Worm (Caenorhabditis elegans) whole organism, dauer: ENCODE measurements around the gene nhr-63.
"Not testable (repeated sequence)": the region's sequence is repeated elsewhere in the genome, so short reads cannot be mapped to it uniquely, and the experiment has no call there.

Source experiments
- unc-62 ChIP-seq: sonication (generic microtip); optimal IDR thresholded peaks from 2 replicates; lab custom pipeline; 2017; ENCODE audit warnings: missing biosample characterization, missing genetic modification reagents, missing genetic modification characterization

The nhr-63 gene

DNA sequence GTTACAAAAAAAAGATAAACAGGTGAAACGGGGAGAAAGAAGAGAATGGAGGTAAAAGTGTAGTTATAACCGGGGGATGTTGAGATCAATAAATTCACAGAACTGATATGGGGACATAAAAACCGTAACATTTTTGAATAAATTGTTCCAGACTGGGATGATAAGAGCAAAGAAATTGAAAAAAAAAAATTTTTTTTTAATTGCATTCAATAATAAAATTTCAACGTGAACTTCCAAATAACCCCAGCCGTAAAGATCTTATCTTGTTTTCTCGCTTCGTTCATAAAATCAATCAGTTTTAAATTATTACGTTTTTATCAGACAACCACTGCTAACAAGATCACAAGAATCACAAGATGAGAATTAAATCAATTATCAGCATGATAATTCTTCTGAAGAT, 10.5 kb upstream of the nhr-63 start, which contains the start of gene C06C6.7:
Gene C06C6.7, plus strand, starts transcription at position 301 of the 400 bp plus-strand sequence.
- TF ChIP-seq unc-62 (GFP tag; lab: Kevin White, UChicago): not testable (repeated sequence)

DNA sequence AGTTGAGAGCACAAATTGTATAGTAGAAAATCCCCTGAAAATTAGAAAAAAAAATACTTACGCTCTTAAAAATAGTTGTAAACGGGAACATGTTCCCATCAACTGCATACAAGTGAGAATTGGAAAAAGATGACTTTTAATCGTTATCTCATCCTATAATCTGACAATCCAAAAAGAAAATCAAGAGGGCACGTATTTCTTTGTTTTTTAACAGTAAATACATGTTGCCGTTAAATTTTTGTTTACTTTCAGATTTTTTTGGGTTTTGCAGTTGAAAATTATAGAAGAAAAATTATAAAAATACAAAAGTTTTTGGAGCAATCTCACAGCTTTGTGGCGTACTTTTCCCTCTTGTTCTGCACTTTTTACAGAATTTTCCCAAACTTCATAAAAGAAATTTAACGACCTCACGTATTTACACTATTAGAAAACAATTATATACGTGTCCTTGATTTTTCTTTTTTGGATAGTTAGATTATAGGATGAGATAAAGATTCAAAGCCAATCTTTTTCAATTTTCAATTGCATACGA, 5.7 kb upstream of the nhr-63 start, which contains the start of the genes C06C6.9 and C06C6.8:
Gene C06C6.9, minus strand, starts transcription at position 101 of the 532 bp plus-strand sequence.
Gene C06C6.8, plus strand, starts transcription at position 482 of the 532 bp plus-strand sequence.
- no peak for TF ChIP-seq unc-62 (GFP tag; lab: Kevin White, UChicago)

DNA sequence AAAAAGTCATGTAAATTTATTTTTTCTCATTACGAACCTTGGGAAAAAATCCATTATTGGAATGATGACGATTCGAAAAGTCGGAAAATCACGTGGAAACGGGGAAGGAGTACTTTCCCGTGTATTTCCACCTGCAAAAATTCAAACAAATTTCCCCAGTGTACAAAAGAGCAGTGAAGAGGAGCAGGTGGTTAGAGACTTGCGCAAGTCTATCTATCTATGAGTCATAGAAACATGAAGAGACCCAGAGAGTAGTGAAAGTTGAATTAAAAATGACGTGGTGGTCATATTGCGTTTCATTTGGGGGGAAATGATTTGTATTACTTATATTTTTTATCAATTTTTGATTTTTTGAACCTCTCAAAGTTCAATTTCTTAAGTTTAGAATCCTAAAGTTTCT, 2.0 kb upstream of the nhr-63 start, which contains the start of gene nhr-50:
Gene nhr-50, minus strand, starts transcription at position 199 of the 400 bp plus-strand sequence.
- TF ChIP-seq unc-62 (GFP tag; lab: Kevin White, UChicago): no peak

DNA sequence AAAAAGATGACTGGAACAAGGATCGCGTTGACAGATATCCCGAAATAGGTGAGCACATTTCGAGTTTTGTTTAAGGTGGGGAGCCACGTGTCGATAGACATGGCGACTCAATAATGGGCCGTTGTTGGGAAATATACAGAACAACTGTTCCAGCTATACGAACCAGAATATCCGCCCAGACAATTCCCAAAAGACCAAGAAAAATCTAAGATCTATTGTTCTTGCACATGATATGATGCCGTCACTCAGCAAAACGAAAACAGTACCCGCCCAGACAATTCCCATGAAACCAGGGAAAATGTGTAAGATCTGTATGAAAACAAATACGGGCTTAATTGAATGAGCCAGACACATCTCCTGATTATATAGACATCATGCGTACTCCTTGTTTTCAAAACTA, 5.1 kb downstream of the nhr-63 start, which contains the start of gene str-231:
Gene str-231, minus strand, starts transcription at position 101 of the 400 bp plus-strand sequence.
- no peak for TF ChIP-seq unc-62 (GFP tag; lab: Kevin White, UChicago)

DNA sequence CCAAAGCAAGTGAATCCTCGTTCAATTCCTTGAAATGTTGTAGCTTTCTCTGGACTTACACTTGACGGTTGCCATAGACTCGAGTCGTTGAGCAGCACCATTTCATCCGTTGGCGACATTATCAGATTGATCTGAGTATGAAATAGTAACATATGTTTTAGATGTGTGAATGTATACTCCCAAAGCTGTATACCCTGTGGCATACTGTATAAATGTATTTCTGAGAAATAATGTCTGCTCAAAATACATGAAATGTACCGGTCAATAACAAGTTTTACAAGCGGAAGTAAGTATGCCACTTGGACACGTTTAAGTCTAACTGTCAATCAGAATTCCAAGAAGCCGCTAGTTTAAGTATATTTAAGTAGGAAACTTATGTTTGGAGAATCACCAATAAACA, 7.2 kb downstream of the nhr-63 start, which contains the start of gene str-233:
Gene str-233, minus strand, starts transcription at position 101 of the 400 bp plus-strand sequence.
- TF ChIP-seq unc-62 (GFP tag; lab: Kevin White, UChicago): no peak

DNA sequence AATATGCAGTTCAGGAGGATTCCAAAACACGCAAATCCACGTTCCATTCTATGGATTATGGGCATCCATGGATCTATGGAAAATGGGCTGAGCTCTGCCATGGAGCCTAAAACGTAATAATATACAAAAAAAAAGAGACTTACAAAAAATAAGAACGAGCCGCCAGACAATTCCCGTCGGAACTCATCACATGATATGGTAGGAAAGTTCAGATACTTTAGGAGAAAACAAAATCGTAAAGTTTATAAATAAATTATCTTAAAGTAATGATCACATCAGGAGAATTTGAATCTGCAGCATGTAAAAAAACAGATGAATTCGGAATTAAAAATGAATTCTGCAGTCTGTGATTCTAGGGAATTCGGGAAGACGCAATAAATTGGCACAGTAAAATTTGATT, 13.3 kb downstream of the nhr-63 start, which contains the start of gene str-232:
Gene str-232, minus strand, starts transcription at position 101 of the 400 bp plus-strand sequence.
- TF ChIP-seq unc-62 (GFP tag; lab: Kevin White, UChicago): no peak

DNA sequence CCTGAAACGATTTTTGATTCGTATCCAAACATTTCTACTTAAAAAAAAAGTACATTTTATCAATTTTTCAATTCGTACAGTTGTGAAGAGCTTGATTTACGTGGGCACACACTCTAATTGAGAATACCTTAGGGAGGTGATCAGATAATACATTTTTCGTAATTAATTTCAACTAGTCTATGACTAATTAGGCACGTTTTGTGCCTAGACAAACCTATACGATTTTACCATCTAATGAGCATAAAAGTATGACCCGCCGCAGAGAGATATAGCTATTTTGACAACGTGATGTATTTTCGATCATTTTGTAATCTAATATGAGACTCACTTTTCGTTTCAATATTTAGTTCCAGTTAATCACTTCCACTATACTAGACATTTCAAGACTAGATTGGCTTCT, 14.6 kb downstream of the nhr-63 start:
- no peak for TF ChIP-seq unc-62 (GFP tag; lab: Kevin White, UChicago)

DNA sequence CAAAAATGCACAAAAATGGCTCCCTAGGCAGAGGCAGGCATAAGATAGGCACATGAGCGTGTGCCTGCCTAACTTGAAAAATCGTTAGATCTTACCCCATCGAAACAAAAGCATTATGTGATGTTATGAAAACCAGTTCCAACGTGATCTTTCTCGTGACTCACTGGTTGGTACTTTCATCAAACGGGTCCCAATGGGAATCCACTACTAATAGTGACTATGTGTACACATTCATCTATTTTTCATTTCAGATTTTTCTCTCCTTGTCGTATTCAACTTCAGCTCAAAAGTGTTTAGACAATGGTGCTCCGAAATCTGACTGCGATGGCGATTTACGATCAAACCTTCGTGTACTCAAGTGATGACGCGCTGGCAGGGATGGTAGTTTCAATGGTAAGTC, 15.3 kb downstream of the nhr-63 start, which contains the start of gene srx-43:
Gene srx-43, plus strand, starts transcription at position 301 of the 400 bp plus-strand sequence.
- no peak for TF ChIP-seq unc-62 (GFP tag; lab: Kevin White, UChicago)

DNA sequence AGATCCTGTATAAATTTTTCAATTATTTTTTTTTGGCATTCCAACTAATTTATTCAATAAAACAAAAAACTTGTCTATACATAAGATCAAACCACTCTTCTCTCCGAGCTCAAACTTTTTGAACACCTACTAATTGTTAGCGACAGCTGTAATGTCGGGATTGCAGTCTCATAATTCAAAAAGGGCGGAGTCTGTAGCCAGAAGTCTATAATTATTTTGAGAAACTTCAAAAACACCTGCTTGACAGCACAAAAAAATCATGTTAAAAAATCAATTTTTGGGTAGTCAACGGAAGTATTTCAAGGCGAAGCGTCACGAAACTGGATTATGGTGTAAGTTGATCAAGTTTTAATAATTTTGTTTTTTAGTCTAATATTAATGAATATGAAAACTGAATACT, 17.7 kb downstream of the nhr-63 start, which contains the start of gene srx-44:
Gene srx-44, plus strand, starts transcription at position 301 of the 400 bp plus-strand sequence.
- no peak for TF ChIP-seq unc-62 (GFP tag; lab: Kevin White, UChicago)

DNA sequence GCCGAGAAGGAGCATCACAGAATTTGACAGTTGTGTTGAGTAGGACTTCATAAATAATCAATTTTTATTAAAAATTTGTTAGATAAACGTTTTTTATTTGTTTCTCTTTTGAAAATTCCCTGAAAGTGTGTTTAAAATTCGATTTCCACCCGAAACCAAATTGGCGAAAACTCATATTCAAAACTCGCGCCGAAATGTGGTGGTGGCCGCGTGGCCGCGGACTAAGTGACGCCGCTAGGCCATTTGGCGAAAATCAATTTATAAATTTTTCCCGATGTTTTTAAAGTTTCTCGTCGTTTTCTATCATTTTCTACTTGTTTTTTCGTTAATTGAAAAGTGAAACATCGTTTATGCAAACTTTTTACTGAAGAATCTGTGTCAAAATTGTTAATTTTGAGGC, 20.2 kb downstream of the nhr-63 start:
- no peak for TF ChIP-seq unc-62 (GFP tag; lab: Kevin White, UChicago)

DNA sequence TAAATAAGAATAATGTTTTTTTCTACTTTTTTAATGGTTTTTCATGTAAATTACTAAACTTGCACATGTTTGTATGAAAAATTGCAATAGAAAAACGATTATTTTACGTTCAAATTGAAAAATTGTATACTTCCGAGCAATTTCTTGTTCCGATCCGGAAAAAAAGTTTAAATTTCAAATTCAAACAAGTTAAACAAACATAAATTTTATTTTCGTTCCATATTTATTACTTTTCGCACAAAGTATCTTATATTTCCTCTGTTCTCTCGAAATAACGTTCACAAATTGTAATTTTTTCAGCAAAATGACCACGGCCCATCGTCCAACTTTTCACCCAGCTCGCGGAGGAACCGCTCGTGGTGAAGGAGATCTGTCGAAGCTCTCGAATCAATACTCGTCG, 20.7 kb downstream of the nhr-63 start, which contains the start of gene cwc-15:
Gene cwc-15, plus strand, starts transcription at position 301 of the 400 bp plus-strand sequence.
- TF ChIP-seq unc-62 (GFP tag; lab: Kevin White, UChicago): no peak

DNA sequence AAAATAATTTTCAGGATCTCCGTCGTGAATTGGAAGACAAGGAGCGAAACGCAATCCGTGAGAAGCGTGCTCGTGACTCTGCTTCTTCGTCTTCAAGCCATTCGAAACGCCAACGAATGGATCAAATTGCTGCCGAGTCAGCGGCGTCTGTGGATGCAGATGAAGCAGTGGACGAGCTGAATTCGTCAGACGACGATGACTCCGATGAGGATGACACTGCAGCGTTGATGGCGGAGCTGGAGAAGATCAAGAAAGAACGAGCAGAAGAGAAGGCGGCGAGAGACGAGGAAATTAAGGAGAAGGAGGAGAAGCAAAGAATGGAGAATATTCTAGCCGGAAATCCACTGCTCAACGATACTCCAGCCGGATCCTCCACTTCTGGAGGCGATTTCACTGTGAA, 21.2 kb downstream of the nhr-63 start:
- no peak for TF ChIP-seq unc-62 (GFP tag; lab: Kevin White, UChicago)

DNA sequence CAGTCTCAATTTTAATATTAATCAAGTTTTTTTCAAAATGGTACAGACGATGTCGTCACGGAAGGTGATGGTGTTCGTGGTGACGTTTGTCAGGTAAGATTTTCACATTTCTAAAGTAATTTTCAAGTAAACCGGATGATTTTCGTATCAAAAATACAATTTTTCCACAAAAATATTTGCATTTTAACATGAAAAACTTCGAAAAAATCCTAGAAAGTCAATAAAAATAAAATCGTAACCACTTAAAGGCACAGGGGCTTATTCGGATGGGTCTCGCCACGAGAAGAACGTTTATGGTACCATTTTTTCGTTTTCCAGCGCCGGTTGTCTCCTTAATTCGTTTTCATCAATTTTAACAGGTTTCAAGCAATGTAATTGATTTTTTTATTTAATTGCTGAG, 21.9 kb downstream of the nhr-63 start, which contains the start of gene T10C6.6:
Gene T10C6.6, plus strand, starts transcription at position 27 of the 400 bp plus-strand sequence.
- no peak for TF ChIP-seq unc-62 (GFP tag; lab: Kevin White, UChicago)

DNA sequence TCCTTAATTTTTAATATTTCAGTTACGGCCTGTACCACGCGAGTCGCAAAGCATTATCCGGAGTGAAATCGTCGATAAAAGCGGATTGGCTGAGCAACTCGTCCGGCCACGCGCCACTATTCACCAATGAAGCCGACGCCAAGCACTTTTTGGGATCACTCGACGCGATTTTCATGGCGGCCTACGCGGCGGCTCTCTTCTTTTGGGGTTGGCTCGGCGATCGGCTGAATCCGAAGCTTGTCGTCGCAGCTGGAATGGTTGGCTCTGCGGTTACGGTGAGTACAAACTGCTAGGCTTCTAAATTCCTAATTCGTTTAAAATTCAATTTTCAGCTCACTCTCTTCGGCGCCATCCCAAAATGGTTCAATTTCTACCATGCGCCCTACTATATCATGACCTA, 22.5 kb downstream of the nhr-63 start:
- TF ChIP-seq unc-62 (GFP tag; lab: Kevin White, UChicago): no peak

DNA sequence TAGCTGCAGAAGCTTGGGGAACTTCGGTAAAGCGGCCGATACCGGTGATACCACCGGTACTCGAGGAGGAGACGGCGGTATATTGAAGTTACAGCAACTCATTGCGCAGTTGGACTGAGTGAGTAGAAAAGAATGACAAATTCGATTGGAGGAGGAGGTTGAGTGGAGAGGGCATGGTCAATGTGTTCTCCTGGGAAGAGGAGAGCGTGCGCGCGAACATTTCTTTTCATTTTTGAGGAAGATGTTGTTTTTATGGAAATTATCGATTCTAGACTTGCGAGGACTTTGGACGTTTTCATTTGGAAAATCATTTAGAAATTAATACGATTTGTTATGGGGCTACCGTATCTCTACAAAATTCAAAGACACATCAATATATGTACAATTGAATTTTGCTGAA, 26.8 kb downstream of the nhr-63 start:
- TF ChIP-seq unc-62 (GFP tag; lab: Kevin White, UChicago): no peak

DNA sequence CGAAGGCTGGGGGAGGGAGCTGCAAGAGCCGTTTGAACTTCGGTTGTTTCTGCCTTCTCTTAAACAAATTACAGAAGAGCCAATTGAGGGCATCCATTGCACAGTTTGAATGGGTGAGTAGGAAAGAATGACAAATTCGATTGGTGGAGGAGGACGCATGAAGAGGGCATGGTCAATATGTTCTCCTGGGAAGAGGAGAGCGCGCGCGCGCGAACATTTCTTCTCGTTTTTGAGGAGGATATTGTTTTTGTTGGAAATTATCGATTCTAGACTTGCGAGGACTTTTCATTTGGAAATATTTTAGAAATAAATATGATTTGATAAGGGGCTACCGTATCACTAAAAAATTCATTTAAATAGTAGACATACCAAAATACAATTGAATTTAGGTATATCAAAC, 29.2 kb downstream of the nhr-63 start, which contains the start of gene T10C6.7:
Gene T10C6.7, minus strand, starts transcription at position 143 of the 400 bp plus-strand sequence.
- TF ChIP-seq unc-62 (GFP tag; lab: Kevin White, UChicago): no peak

DNA sequence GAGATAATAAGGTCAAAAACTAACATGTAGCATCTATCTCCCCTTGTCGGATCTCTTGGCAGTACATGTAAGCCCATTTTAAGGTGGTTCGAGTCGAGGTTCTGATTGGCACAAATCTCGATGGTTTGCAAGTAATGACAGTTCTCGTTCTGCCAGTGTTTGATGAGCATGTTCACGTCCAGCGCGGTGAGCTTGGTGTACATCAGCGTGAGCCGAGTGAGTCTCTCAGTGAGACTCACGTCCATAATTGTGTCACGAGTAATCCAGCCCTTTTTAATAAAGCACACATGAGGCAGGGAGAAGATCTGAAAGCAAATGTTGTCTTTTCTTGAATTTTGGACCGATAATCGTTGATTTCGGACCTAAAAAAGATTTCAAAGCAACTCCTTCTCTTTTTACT, 30.4 kb downstream of the nhr-63 start, which contains the start of gene T10C6.16:
Gene T10C6.16, minus strand, starts transcription at position 245 of the 400 bp plus-strand sequence.
- TF ChIP-seq unc-62 (GFP tag; lab: Kevin White, UChicago): no peak
